Fruit fly (Drosophila melanogaster) whole organism, prepupa: ENCODE measurements around the gene CG13917.

ENCODE experiments used
- CG10669 ChIP-seq: fragments of 200-800 bp; sonication (Bioruptor generic); optimal IDR thresholded peaks from 3 replicates; lab custom pipeline; 2018; ENCODE audit warnings: missing biosample characterization, mild to moderate bottlenecking, missing genetic modification characterization, moderate library complexity
- CG11294 ChIP-seq: fragments of 200-800 bp; sonication (Bioruptor generic); IDR thresholded peaks from 2 replicates; pipeline ENCODE4 v1.3.6; 2022; ENCODE audit warnings: missing biosample characterization, missing genetic modification characterization
- CG11902 ChIP-seq: fragments of 200-800 bp; sonication (Bioruptor generic); optimal IDR thresholded peaks from 3 replicates; lab custom pipeline; 2016; ENCODE audit warnings: missing biosample characterization, missing genetic modification characterization
- CG15336 ChIP-seq: fragments of 200-800 bp; sonication (Bioruptor generic); IDR thresholded peaks from 2 replicates; pipeline ENCODE4 v1.3.6; 2022; ENCODE audit warnings: missing biosample characterization, missing genetic modification characterization
- CG1621 ChIP-seq: fragments of 200-800 bp; sonication (Bioruptor generic); optimal IDR thresholded peaks from 3 replicates; lab custom pipeline; 2018; ENCODE audit warnings: missing biosample characterization, mild to moderate bottlenecking, missing genetic modification characterization
- CG3032 ChIP-seq: fragments of 200-800 bp; optimal IDR thresholded peaks from 2 replicates; lab custom pipeline; 2019; ENCODE audit warnings: missing biosample characterization, mild to moderate bottlenecking, missing genetic modification characterization, moderate library complexity
- CG31627 ChIP-seq: fragments of 200-800 bp; sonication (Bioruptor generic); optimal IDR thresholded peaks from 3 replicates; lab custom pipeline; 2016; ENCODE audit warnings: missing biosample characterization, missing genetic modification characterization
- CG32006 ChIP-seq: fragments of 200-800 bp; sonication (Bioruptor generic); optimal IDR thresholded peaks from 3 replicates; lab custom pipeline; 2017; ENCODE audit warnings: missing biosample characterization, mild to moderate bottlenecking, missing genetic modification characterization
- CG3919 ChIP-seq: fragments of 200-800 bp; sonication (Bioruptor generic); optimal IDR thresholded peaks from 3 replicates; lab custom pipeline; 2016; ENCODE audit warnings: missing biosample characterization, missing genetic modification characterization
- CG4318 ChIP-seq: fragments of 200-800 bp; sonication (Bioruptor generic); optimal IDR thresholded peaks from 3 replicates; lab custom pipeline; 2017; ENCODE audit warnings: missing biosample characterization, mild to moderate bottlenecking, missing genetic modification characterization
- CG6163 ChIP-seq: fragments of 200-800 bp; sonication (Bioruptor generic); IDR thresholded peaks from 3 replicates; pipeline ENCODE4 v1.3.6; 2022; ENCODE audit warnings: missing biosample characterization, missing genetic modification characterization
- CG6276 ChIP-seq: fragments of 200-800 bp; sonication (Bioruptor generic); optimal IDR thresholded peaks from 2 replicates; lab custom pipeline; 2017; ENCODE audit warnings: missing biosample characterization, mild to moderate bottlenecking, missing genetic modification characterization
- CG6792 ChIP-seq: fragments of 200-800 bp; sonication (Bioruptor generic); optimal IDR thresholded peaks from 3 replicates; lab custom pipeline; 2016; ENCODE audit warnings: missing biosample characterization, missing genetic modification characterization
- CG6808 ChIP-seq: fragments of 200-800 bp; sonication (Bioruptor generic); optimal IDR thresholded peaks from 3 replicates; lab custom pipeline; 2017; ENCODE audit warnings: missing biosample characterization, missing genetic modification characterization, mild to moderate bottlenecking, moderate library complexity, missing genetic modification reagents
- CG6854 ChIP-seq: fragments of 200-800 bp; sonication (Bioruptor generic); optimal IDR thresholded peaks from 2 replicates; lab custom pipeline; 2017; ENCODE audit warnings: missing biosample characterization, mild to moderate bottlenecking, missing genetic modification characterization
- CG7368 ChIP-seq: fragments of 200-800 bp; sonication (Bioruptor generic); optimal IDR thresholded peaks from 3 replicates; lab custom pipeline; 2016; ENCODE audit warnings: missing biosample characterization, missing genetic modification characterization
- CG8119 ChIP-seq: fragments of 200-800 bp; sonication (Bioruptor generic); IDR thresholded peaks from 3 replicates; pipeline ENCODE4 v1.3.6; 2022; ENCODE audit warnings: missing biosample characterization, missing genetic modification characterization
- CG8319 ChIP-seq: fragments of 200-800 bp; sonication (Bioruptor generic); optimal IDR thresholded peaks from 3 replicates; lab custom pipeline; 2016; ENCODE audit warnings: missing biosample characterization, missing genetic modification characterization
- CG8632 ChIP-seq: fragments of 200-800 bp; sonication (Bioruptor generic); optimal IDR thresholded peaks from 3 replicates; lab custom pipeline; 2016; ENCODE audit warnings: missing biosample characterization, missing genetic modification characterization
- Eip75B ChIP-seq: fragments of 200-800 bp; sonication (Bioruptor generic); optimal IDR thresholded peaks from 3 replicates; lab custom pipeline; 2016; ENCODE audit warnings: missing biosample characterization, missing genetic modification characterization
- Eip78C ChIP-seq: fragments of 200-800 bp; sonication (Bioruptor generic); peaks from one replicate; lab custom pipeline; 2016; ENCODE audit warnings: missing biosample characterization, missing genetic modification characterization
- Eip93F ChIP-seq: fragments of 200-800 bp; sonication (Bioruptor generic); optimal IDR thresholded peaks from 2 replicates; lab custom pipeline; 2016; ENCODE audit warnings: missing biosample characterization, mild to moderate bottlenecking, missing genetic modification characterization
- Ets21C ChIP-seq: fragments of 200-800 bp; sonication (Bioruptor generic); optimal IDR thresholded peaks from 3 replicates; lab custom pipeline; 2016; ENCODE audit warnings: missing biosample characterization, missing genetic modification characterization
- Ets96B ChIP-seq: fragments of 200-800 bp; optimal IDR thresholded peaks from 2 replicates; lab custom pipeline; 2019; ENCODE audit warnings: missing biosample characterization, mild to moderate bottlenecking, missing genetic modification characterization, moderate library complexity
- Gug ChIP-seq: fragments of 200-800 bp; sonication (Bioruptor generic); IDR thresholded peaks from 2 replicates; pipeline ENCODE4 v1.3.6; 2022; ENCODE audit warnings: missing biosample characterization, missing genetic modification characterization
- Hr4 ChIP-seq: fragments of 200-800 bp; sonication (Bioruptor generic); optimal IDR thresholded peaks from 3 replicates; lab custom pipeline; 2016; ENCODE audit warnings: missing biosample characterization, missing genetic modification characterization
- Lpt ChIP-seq: fragments of 200-800 bp; sonication (Bioruptor generic); optimal IDR thresholded peaks from 3 replicates; lab custom pipeline; 2016; ENCODE audit warnings: missing biosample characterization, missing genetic modification characterization
- OdsH ChIP-seq: fragments of 200-800 bp; sonication (Bioruptor generic); optimal IDR thresholded peaks from 3 replicates; lab custom pipeline; 2016; ENCODE audit warnings: missing biosample characterization, missing genetic modification characterization
- Smox ChIP-seq: fragments of 200-800 bp; sonication (Bioruptor generic); optimal IDR thresholded peaks from 3 replicates; lab custom pipeline; 2016; ENCODE audit warnings: missing biosample characterization, missing genetic modification characterization
- Sox14 ChIP-seq: fragments of 200-800 bp; sonication (Bioruptor generic); optimal IDR thresholded peaks from 3 replicates; lab custom pipeline; 2016; ENCODE audit warnings: missing biosample characterization, missing genetic modification characterization
- achi ChIP-seq: fragments of 200-800 bp; sonication (Bioruptor generic); optimal IDR thresholded peaks from 3 replicates; lab custom pipeline; 2016; ENCODE audit warnings: missing biosample characterization, missing genetic modification characterization
- cyc ChIP-seq: fragments of 200-800 bp; sonication (Bioruptor generic); optimal IDR thresholded peaks from 3 replicates; lab custom pipeline; 2016; ENCODE audit warnings: missing biosample characterization, missing genetic modification characterization
- dsx ChIP-seq: fragments of 200-800 bp; optimal IDR thresholded peaks from 3 replicates; lab custom pipeline; 2019; ENCODE audit warnings: missing biosample characterization, mild to moderate bottlenecking, missing genetic modification characterization, moderate library complexity; ENCODE audit not compliant: poor library complexity, severe bottlenecking
- esn ChIP-seq: fragments of 200-800 bp; sonication (Bioruptor generic); optimal IDR thresholded peaks from 2 replicates; lab custom pipeline; 2016; ENCODE audit warnings: missing biosample characterization, mild to moderate bottlenecking, missing genetic modification characterization, moderate library complexity
- fd59A ChIP-seq: fragments of 200-800 bp; sonication (Bioruptor generic); optimal IDR thresholded peaks from 2 replicates; lab custom pipeline; 2017; ENCODE audit warnings: missing biosample characterization, mild to moderate bottlenecking, missing genetic modification characterization, missing genetic modification reagents
- fd85E ChIP-seq: fragments of 200-800 bp; sonication (Bioruptor generic); optimal IDR thresholded peaks from 3 replicates; lab custom pipeline; 2016; ENCODE audit warnings: missing biosample characterization, missing genetic modification characterization
- fkh ChIP-seq: fragments of 200-800 bp; sonication (Bioruptor generic); optimal IDR thresholded peaks from 3 replicates; lab custom pipeline; 2017; ENCODE audit warnings: missing biosample characterization, mild to moderate bottlenecking, missing genetic modification characterization, moderate library complexity
- lz ChIP-seq: fragments of 200-800 bp; sonication (Bioruptor generic); optimal IDR thresholded peaks from 3 replicates; lab custom pipeline; 2016; ENCODE audit warnings: missing biosample characterization, missing genetic modification characterization
- net ChIP-seq: fragments of 200-800 bp; sonication (Bioruptor generic); optimal IDR thresholded peaks from 3 replicates; lab custom pipeline; 2016; ENCODE audit warnings: missing biosample characterization, missing genetic modification characterization
- svp ChIP-seq: fragments of 200-800 bp; sonication (Bioruptor generic); peaks from one replicate; lab custom pipeline; 2016; ENCODE audit warnings: missing biosample characterization, missing genetic modification characterization
- topi ChIP-seq: fragments of 200-800 bp; sonication (Bioruptor generic); optimal IDR thresholded peaks from 3 replicates; lab custom pipeline; 2016; ENCODE audit warnings: missing biosample characterization, missing genetic modification characterization
- vri ChIP-seq: fragments of 200-800 bp; sonication (Bioruptor generic); optimal IDR thresholded peaks from 3 replicates; lab custom pipeline; 2016; ENCODE audit warnings: missing biosample characterization, mild to moderate bottlenecking, missing genetic modification characterization

The CG13917 gene

dm6 chr3L:1531159-1531558 is 45.3 kb upstream of the CG13917 start, which contains the start of gene Ir62a:
Gene Ir62a (minus strand): TSS chr3L:1531259.
- TF ChIP-seq Eip93F (no peak), dsx (GFP tag; lab: Kevin White, UChicago) (no peak), Hr4 (GFP tag; lab: Kevin White, UChicago) (no peak), CG11902 (GFP tag; lab: Kevin White, UChicago) (no peak), Smox (GFP tag; lab: Kevin White, UChicago) (no peak), Eip78C (no peak), CG8119 (no peak), CG8319 (GFP tag; lab: Kevin White, UChicago) (no peak), CG1621 (tag; lab: Kevin White, UChicago) (no peak), CG6276 (GFP tag; lab: Kevin White, UChicago) (no peak), CG3032 (tag; lab: Kevin White, UChicago) (no peak), esn (GFP tag; lab: Kevin White, UChicago) (no peak), CG10669 (GFP tag; lab: Kevin White, UChicago) (no peak), fd59A (GFP tag; lab: Kevin White, UChicago) (no peak), Ets96B (tag; lab: Kevin White, UChicago) (no peak)

DNA sequence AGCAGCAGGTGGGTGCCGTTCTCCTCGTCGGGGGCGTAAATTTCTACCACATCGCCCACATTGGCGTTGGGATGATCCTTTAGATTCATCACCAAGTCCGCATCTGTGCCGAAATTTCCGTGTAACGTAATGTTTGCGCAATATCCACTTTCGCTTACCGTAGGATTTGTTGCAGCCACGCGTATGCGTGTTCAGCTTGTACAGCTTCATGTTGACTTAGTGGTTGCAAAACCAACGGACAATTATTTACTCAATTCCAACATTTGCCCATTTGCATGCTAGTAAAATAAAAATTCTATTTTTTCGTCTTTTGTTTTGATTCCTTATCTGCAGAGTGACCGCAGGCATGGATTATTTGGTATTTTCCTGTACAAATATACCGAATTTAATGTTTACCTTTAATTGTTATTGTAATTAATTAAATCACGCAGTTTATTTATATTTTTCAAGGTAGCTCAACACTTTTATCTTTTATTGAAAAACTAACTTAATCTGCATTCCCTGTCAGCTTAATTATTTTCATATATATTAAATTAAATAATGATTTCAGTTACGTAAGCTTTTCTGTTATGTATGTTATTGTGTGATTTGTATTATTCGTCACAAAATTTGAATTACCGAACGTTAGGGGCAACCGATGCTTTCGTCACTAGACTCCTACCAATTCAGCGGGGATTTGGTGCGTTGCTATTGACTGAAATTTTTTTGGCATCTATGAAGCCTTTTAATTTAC is 42.6 kb upstream of the CG13917 start, which contains the start of gene Iml1:
Gene Iml1, minus strand, starts transcription at position 336 of the 733 bp plus-strand sequence.
- peak; percentile 43 for TF ChIP-seq esn (GFP tag; lab: Kevin White, UChicago)
- TF ChIP-seq fkh (GFP tag; lab: Kevin White, UChicago): peak; percentile 41
- peak; percentile 63 for TF ChIP-seq svp (GFP tag; lab: Kevin White, UChicago)
- no peak for TF ChIP-seq Eip93F
- TF ChIP-seq CG3919 (GFP tag; lab: Kevin White, UChicago): no peak
- TF ChIP-seq lz (GFP tag; lab: Kevin White, UChicago): peak; percentile 18

dm6 chr3L:1536487-1537337 is 39.8 kb upstream of the CG13917 start, which contains the start of the genes CG12091 and pns:
Gene CG12091 (minus strand): TSS chr3L:1536835.
Gene pns (plus strand): TSS chr3L:1537137.
- TF ChIP-seq fd59A (GFP tag; lab: Kevin White, UChicago): no peak
- no peak for TF ChIP-seq Smox (GFP tag; lab: Kevin White, UChicago)
- TF ChIP-seq CG7368 (GFP tag; lab: Kevin White, UChicago): peak; percentile 39
- TF ChIP-seq Gug: 0 out of 2 replicates have a peak, but pooled peaks have one; percentile 13
- peak; percentile 65 for TF ChIP-seq lz (GFP tag; lab: Kevin White, UChicago)
- no peak for TF ChIP-seq achi (GFP tag; lab: Kevin White, UChicago)
- TF ChIP-seq svp (GFP tag; lab: Kevin White, UChicago): peak; percentile 96
- TF ChIP-seq CG6808 (GFP tag; lab: Kevin White, UChicago): no peak
- TF ChIP-seq fkh (GFP tag; lab: Kevin White, UChicago): peak; percentile 95
- peak; percentile 41 for TF ChIP-seq topi
- TF ChIP-seq Lpt (GFP tag; lab: Kevin White, UChicago): peak; percentile 21
- no peak for TF ChIP-seq CG32006 (GFP tag; lab: Kevin White, UChicago)
- no peak for TF ChIP-seq Ets21C (GFP tag; lab: Kevin White, UChicago)
- TF ChIP-seq fd85E (GFP tag; lab: Kevin White, UChicago): no peak
- TF ChIP-seq CG8632 (GFP tag; lab: Kevin White, UChicago): peak; percentile 47
- TF ChIP-seq dsx (GFP tag; lab: Kevin White, UChicago): no peak
- TF ChIP-seq CG6163 (GFP tag; lab: Robert Waterston, UW): peak; percentile 70; the same call in 2 of the 3 replicates
- no peak for TF ChIP-seq CG11294
- TF ChIP-seq esn (GFP tag; lab: Kevin White, UChicago): peak; percentile 63
- peak; percentile 23 for TF ChIP-seq vri (GFP tag; lab: Kevin White, UChicago)
- peak; percentile 61 for TF ChIP-seq cyc (GFP tag; lab: Kevin White, UChicago)
- TF ChIP-seq CG31627 (GFP tag; lab: Kevin White, UChicago): peak; percentile 60
- peak; percentile 88 for TF ChIP-seq Eip78C
- TF ChIP-seq OdsH (GFP tag; lab: Kevin White, UChicago): no peak
- peak; percentile 33 for TF ChIP-seq CG6792 (GFP tag; lab: Kevin White, UChicago)
- TF ChIP-seq CG6854 (GFP tag; lab: Kevin White, UChicago): peak; percentile 30
- peak; percentile 3 for TF ChIP-seq CG11902 (GFP tag; lab: Kevin White, UChicago)
- peak; percentile 44 for TF ChIP-seq Sox14 (GFP tag; lab: Kevin White, UChicago)
- TF ChIP-seq net (GFP tag; lab: Kevin White, UChicago): no peak
- no peak for TF ChIP-seq CG4318 (GFP tag; lab: Kevin White, UChicago)
- peak; percentile 66 for TF ChIP-seq Eip75B
- peak; percentile 64 for TF ChIP-seq CG3919 (GFP tag; lab: Kevin White, UChicago)
- TF ChIP-seq Ets96B (tag; lab: Kevin White, UChicago): peak; percentile 20
- TF ChIP-seq CG15336 (GFP tag; lab: Robert Waterston, UW): peak; percentile 54
- no peak for TF ChIP-seq CG1621 (tag; lab: Kevin White, UChicago)
